Worm (Caenorhabditis elegans) whole organism, L3 larva: Measurements from ENCODE around the gene R107.2.
A peak's percentile ranks its signal among the peaks of the same experiment; 100 is the strongest.

Source experiments
- R02D3.7 ChIP-seq: fragments of 150-350 bp; optimal IDR thresholded peaks from 2 replicates; lab custom pipeline; 2014; ENCODE audit warnings: missing biosample characterization, missing genetic modification characterization
- ZK546.5 ChIP-seq: sonication (generic microtip); optimal IDR thresholded peaks from 2 replicates; lab custom pipeline; 2017; ENCODE audit warnings: missing biosample characterization, missing genetic modification characterization
- ama-1 ChIP-seq: fragments of 150-350 bp; optimal IDR thresholded peaks from 2 replicates; lab custom pipeline; 2018
- ceh-28 ChIP-seq: fragments of 150-350 bp; optimal IDR thresholded peaks from 2 replicates; lab custom pipeline; 2014; ENCODE audit warnings: missing biosample characterization, missing genetic modification reagents, missing genetic modification characterization
- ceh-82 ChIP-seq: fragments of 150-350 bp; optimal IDR thresholded peaks from 2 replicates; lab custom pipeline; 2014; ENCODE audit warnings: missing biosample characterization, missing genetic modification characterization
- ceh-9 ChIP-seq: sonication (generic microtip); optimal IDR thresholded peaks from 2 replicates; lab custom pipeline; 2018; ENCODE audit warnings: missing biosample characterization, missing genetic modification characterization
- daf-12 ChIP-seq: fragments of 150-350 bp; optimal IDR thresholded peaks from 2 replicates; lab custom pipeline; 2014; ENCODE audit warnings: missing biosample characterization, missing genetic modification reagents, missing genetic modification characterization
- egl-5 ChIP-seq: fragments of 150-350 bp; optimal IDR thresholded peaks from 2 replicates; lab custom pipeline; 2017; ENCODE audit warnings: missing biosample characterization, missing genetic modification reagents, missing genetic modification characterization, inconsistent platforms
- elt-3 ChIP-seq, 3 experiments: fragments of 150-350 bp in 1 of 3; sonication (generic microtip) in 2 of 3; optimal IDR thresholded peaks; 2 replicates in 2 of 3; 4 replicates in 1 of 3; lab custom pipeline; 2014 to 2017; ENCODE audit warnings: missing biosample characterization in 3 of 3, missing genetic modification characterization in 3 of 3
- eor-1 ChIP-seq, 2 experiments: fragments of 150-350 bp; optimal IDR thresholded peaks; 2 replicates each; lab custom pipeline; 2014 to 2018; ENCODE audit warnings: missing biosample characterization in 2 of 2, missing genetic modification characterization in 2 of 2
- fkh-10 ChIP-seq: sonication (generic microtip); optimal IDR thresholded peaks from 2 replicates; lab custom pipeline; 2017; ENCODE audit warnings: missing biosample characterization, missing genetic modification reagents, missing genetic modification characterization
- fkh-2 ChIP-seq: fragments of 150-350 bp; optimal IDR thresholded peaks from 2 replicates; lab custom pipeline; 2014; ENCODE audit warnings: missing biosample characterization, missing genetic modification reagents, missing genetic modification characterization
- lin-15B ChIP-seq: fragments of 150-350 bp; optimal IDR thresholded peaks from 2 replicates; lab custom pipeline; 2014; ENCODE audit warnings: missing biosample characterization, missing genetic modification characterization
- lin-39 ChIP-seq: fragments of 150-350 bp; optimal IDR thresholded peaks from 2 replicates; lab custom pipeline; 2018; ENCODE audit warnings: missing biosample characterization, missing genetic modification reagents, missing genetic modification characterization
- lsy-12 ChIP-seq: sonication (generic microtip); optimal IDR thresholded peaks from 2 replicates; lab custom pipeline; 2016; ENCODE audit warnings: mild to moderate bottlenecking, missing genetic modification characterization, missing compliant biosample characterization
- mdl-1 ChIP-seq: fragments of 150-350 bp; optimal IDR thresholded peaks from 2 replicates; lab custom pipeline; 2014; ENCODE audit warnings: missing biosample characterization, missing genetic modification characterization
- mml-1 ChIP-seq: fragments of 150-350 bp; sonication (generic microtip); optimal IDR thresholded peaks from 3 replicates; lab custom pipeline; 2014; ENCODE audit warnings: missing biosample characterization, missing genetic modification characterization
- nfya-1 ChIP-seq: sonication (generic microtip); optimal IDR thresholded peaks from 2 replicates; lab custom pipeline; 2017; ENCODE audit warnings: missing genetic modification characterization, mild to moderate bottlenecking, missing compliant biosample characterization, antibody characterized with exemption, moderate library complexity; ENCODE audit not compliant: insufficient read depth
- nhr-11 ChIP-seq: fragments of 150-350 bp; optimal IDR thresholded peaks from 2 replicates; lab custom pipeline; 2014; ENCODE audit warnings: missing biosample characterization, missing genetic modification characterization
- nhr-12 ChIP-seq: fragments of 150-350 bp; optimal IDR thresholded peaks from 2 replicates; lab custom pipeline; 2014; ENCODE audit warnings: missing biosample characterization, missing genetic modification characterization
- nhr-25 ChIP-seq: sonication (generic microtip); optimal IDR thresholded peaks from 2 replicates; lab custom pipeline; 2017; ENCODE audit warnings: missing biosample characterization, missing genetic modification characterization
- nhr-43 ChIP-seq: sonication (generic microtip); optimal IDR thresholded peaks from 2 replicates; lab custom pipeline; 2016; ENCODE audit warnings: mild to moderate bottlenecking, missing genetic modification characterization, missing compliant biosample characterization; ENCODE audit not compliant: poor library complexity, severe bottlenecking
- nhr-67 ChIP-seq: fragments of 150-350 bp; optimal IDR thresholded peaks from 2 replicates; lab custom pipeline; 2014; ENCODE audit warnings: missing biosample characterization, missing genetic modification characterization
- nhr-76 ChIP-seq: fragments of 150-350 bp; sonication (generic microtip); optimal IDR thresholded peaks from 5 replicates; lab custom pipeline; 2014; ENCODE audit warnings: missing biosample characterization, missing genetic modification characterization
- nhr-77 ChIP-seq: fragments of 150-350 bp; optimal IDR thresholded peaks from 2 replicates; lab custom pipeline; 2014; ENCODE audit warnings: missing biosample characterization, missing genetic modification characterization
- pha-4 ChIP-seq: fragments of 150-350 bp; optimal IDR thresholded peaks from 2 replicates; lab custom pipeline; 2014; ENCODE audit warnings: missing biosample characterization, missing genetic modification reagents, missing genetic modification characterization
- pqm-1 ChIP-seq: fragments of 150-350 bp; optimal IDR thresholded peaks from 2 replicates; lab custom pipeline; 2017; ENCODE audit warnings: missing biosample characterization, missing genetic modification characterization, inconsistent platforms
- sea-2 ChIP-seq: fragments of 150-350 bp; sonication (generic microtip); optimal IDR thresholded peaks from 4 replicates; lab custom pipeline; 2014; ENCODE audit warnings: missing biosample characterization, missing genetic modification reagents, missing genetic modification characterization
- skn-1 ChIP-seq: fragments of 150-350 bp; optimal IDR thresholded peaks from 2 replicates; lab custom pipeline; 2014; ENCODE audit warnings: missing biosample characterization, missing genetic modification characterization
- snpc-4 ChIP-seq: fragments of 150-350 bp; optimal IDR thresholded peaks from 2 replicates; lab custom pipeline; 2014; ENCODE audit warnings: missing biosample characterization, missing genetic modification characterization
- unc-62 ChIP-seq: fragments of 150-350 bp; sonication (generic microtip); optimal IDR thresholded peaks from 4 replicates; lab custom pipeline; 2014; ENCODE audit warnings: missing biosample characterization, missing genetic modification reagents, missing genetic modification characterization
- zag-1 ChIP-seq: fragments of 150-350 bp; optimal IDR thresholded peaks from 2 replicates; lab custom pipeline; 2014; ENCODE audit warnings: missing biosample characterization, missing genetic modification characterization
- ztf-11 ChIP-seq: fragments of 150-350 bp; optimal IDR thresholded peaks from 2 replicates; lab custom pipeline; 2014; ENCODE audit warnings: missing biosample characterization, missing genetic modification characterization
- ztf-4 ChIP-seq: fragments of 150-350 bp; optimal IDR thresholded peaks from 2 replicates; lab custom pipeline; 2014; ENCODE audit warnings: missing biosample characterization, missing genetic modification characterization

R107.2 gene

DNA sequence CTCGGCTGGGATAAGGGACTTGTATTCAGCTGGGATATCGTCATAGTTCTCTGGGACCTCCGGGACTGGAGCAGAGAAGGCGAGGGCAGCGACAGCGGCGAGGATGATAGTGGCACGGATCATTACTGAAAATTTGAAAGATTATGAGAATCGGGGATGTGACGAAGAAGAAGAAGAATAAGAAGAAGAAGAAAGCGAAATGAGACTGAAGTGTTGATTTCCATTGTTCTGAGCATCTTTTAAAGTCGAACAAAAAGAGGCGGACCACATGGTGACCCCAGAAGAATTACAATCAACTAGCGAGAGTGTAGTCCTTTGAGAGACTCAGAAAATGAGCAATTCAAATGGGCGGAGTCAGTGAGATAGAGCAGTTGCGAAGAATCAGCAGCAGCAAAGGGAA, 35.3 kb upstream of the R107.2 start, which contains the start of gene far-1:
TSS of gene far-1 (minus strand) at position 125 of the 400 bp plus-strand sequence.
- TF ChIP-seq nfya-1 (tag; lab: Kevin White, UChicago) (peak; percentile 31), sea-2 (GFP tag; lab: Kevin White, UChicago) (no peak)

DNA sequence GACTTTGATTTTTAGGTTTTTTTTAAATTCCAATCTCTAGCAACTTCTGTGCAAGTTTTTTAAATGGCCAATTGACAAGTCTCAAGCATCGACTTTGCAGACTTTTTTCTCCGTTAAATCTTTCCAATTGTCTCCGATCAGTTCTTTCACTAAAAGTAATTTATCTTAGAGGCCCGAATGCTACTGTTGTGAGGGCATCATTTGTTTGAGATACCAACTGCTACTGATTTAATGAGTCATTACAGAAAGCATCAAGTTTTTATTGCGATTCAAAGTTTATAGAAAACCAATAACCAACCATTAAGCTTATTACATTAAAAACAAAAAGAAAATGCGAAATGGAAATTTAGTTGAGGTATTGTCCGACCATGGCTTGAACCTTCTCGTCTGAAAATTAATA, 34.4 kb upstream of the R107.2 start:
- no peak for TF ChIP-seq fkh-2
- peak; percentile 5 for TF ChIP-seq ama-1
- peak; percentile 74 for TF ChIP-seq egl-5 (tag; lab: Kevin White, UChicago)

DNA sequence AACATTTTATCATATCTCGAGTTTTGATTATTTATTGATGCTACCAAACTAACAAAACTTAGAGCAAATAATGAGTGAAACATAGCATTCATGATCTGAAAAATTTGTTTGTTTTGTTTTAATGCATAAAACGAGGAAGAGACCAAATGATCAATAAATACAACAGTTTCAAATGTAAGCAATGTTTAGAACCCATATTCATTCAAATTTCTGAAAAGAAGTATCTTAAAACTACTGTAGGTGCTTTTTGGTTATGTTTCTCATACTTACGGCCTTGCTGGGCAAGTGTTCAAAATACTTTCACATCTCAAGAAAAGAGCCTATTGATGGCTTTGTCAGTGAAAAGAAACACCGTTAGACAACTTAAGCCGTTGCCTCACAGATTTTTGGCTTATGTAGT, 32.0 kb upstream of the R107.2 start, which contains the start of gene F02A9.1:
TSS of gene F02A9.1 (minus strand) at position 101 of the 400 bp plus-strand sequence.
- TF ChIP-seq snpc-4 (tag; lab: Kevin White, UChicago), result no peak
- no peak for TF ChIP-seq ceh-9 (tag; lab: Kevin White, UChicago)
- TF ChIP-seq nhr-12 (tag; lab: Kevin White, UChicago), result no peak
- no peak for TF ChIP-seq ceh-28
- TF ChIP-seq daf-12, result no peak
- TF ChIP-seq fkh-10 (GFP tag; lab: Kevin White, UChicago), result no peak
- TF ChIP-seq pqm-1 (tag; lab: Kevin White, UChicago), result no peak
- no peak for TF ChIP-seq ztf-11 (tag; lab: Kevin White, UChicago)
- TF ChIP-seq nhr-43 (tag; lab: Kevin White, UChicago), result no peak
- no peak for TF ChIP-seq nhr-67 (tag; lab: Kevin White, UChicago)
- no peak for TF ChIP-seq R02D3.7 (tag; lab: Kevin White, UChicago)
- no peak for TF ChIP-seq mml-1 (tag; lab: Kevin White, UChicago)
- no peak for TF ChIP-seq pha-4 (tag; lab: Kevin White, UChicago)
- TF ChIP-seq nhr-25 (tag; lab: Kevin White, UChicago), result no peak
- TF ChIP-seq eor-1 (tag; optimal IDR thresholded peaks at IDR 0.05; lab: Kevin White, UChicago), result no peak
- no peak for TF ChIP-seq nhr-77 (tag; lab: Kevin White, UChicago)
- no peak for TF ChIP-seq elt-3 (tag; optimal IDR thresholded peaks at IDR 0.05; lab: Kevin White, UChicago)
- TF ChIP-seq lin-15B (tag; lab: Kevin White, UChicago), result no peak

DNA sequence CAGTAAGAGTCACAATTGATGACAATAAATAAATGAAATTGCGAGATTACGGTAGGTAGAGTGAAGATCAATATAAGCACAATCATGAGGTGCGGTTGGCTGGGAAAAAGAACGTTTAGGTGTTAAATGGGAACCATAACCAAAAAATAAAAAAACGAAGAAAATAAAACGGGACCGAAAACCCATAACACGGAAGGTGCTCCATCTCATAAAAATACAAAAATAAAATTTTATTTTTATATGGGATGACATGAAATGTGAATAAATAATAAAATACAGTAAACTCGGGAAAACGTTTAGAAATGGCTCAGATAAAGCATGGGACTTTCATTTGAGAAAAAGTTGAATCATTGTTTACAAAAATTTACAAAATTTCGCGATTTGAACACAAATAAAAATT, 29.8 kb upstream of the R107.2 start, which contains the start of gene F02A9.7:
TSS of gene F02A9.7 (minus strand) at position 101 of the 400 bp plus-strand sequence.
- no peak for TF ChIP-seq ceh-82 (tag; lab: Kevin White, UChicago)
- no peak for TF ChIP-seq elt-3 (tag; optimal IDR thresholded peaks at IDR 0.05; lab: Kevin White, UChicago)
- no peak for TF ChIP-seq skn-1
- no peak for TF ChIP-seq lin-39 (tag; lab: Kevin White, UChicago)
- TF ChIP-seq mdl-1, result no peak
- no peak for TF ChIP-seq fkh-2
- no peak for TF ChIP-seq nhr-43 (tag; lab: Kevin White, UChicago)
- no peak for TF ChIP-seq sea-2 (GFP tag; lab: Kevin White, UChicago)
- no peak for TF ChIP-seq lsy-12
- no peak for TF ChIP-seq snpc-4 (tag; lab: Kevin White, UChicago)
- TF ChIP-seq pha-4 (tag; lab: Kevin White, UChicago), result no peak
- no peak for TF ChIP-seq R02D3.7 (tag; lab: Kevin White, UChicago)
- TF ChIP-seq nhr-12 (tag; lab: Kevin White, UChicago), result no peak

DNA sequence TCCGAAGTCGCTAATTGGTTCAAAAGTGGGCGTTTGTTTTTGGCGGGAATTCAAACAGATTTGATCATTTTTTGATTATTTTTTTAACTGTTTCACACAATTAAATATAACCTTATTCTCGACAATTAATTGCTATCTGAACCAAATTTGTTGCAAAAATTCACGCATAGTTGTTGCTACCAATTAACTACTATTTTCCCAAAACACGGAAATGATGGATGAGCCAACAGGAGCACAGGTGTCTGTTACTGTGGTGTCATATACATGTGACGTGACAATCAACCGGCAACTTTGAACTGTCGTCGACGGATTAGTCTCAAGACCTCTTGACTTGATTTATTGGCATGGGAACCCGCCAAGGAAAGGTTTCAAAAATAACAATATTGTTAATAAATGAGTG, 27.0 kb upstream of the R107.2 start:
- TF ChIP-seq sea-2 (GFP tag; lab: Kevin White, UChicago) (no peak), ceh-28 (no peak), nhr-76 (tag; lab: Kevin White, UChicago) (no peak), nhr-43 (tag; lab: Kevin White, UChicago) (no peak), fkh-10 (GFP tag; lab: Kevin White, UChicago) (no peak), lin-39 (tag; lab: Kevin White, UChicago) (no peak), ZK546.5 (tag; lab: Kevin White, UChicago) (no peak), pha-4 (tag; lab: Kevin White, UChicago) (no peak), zag-1 (tag; lab: Kevin White, UChicago) (no peak), unc-62 (GFP tag; lab: Kevin White, UChicago) (no peak), nhr-67 (tag; lab: Kevin White, UChicago) (no peak), ceh-9 (tag; lab: Kevin White, UChicago) (no peak), ztf-4 (tag; lab: Kevin White, UChicago) (no peak), nhr-11 (no peak), mml-1 (tag; lab: Kevin White, UChicago) (no peak), elt-3 (tag; optimal IDR thresholded peaks at IDR 0.05; lab: Kevin White, UChicago) (no peak)
